Worm (Caenorhabditis elegans): ENCODE data around the gene F29G6.1.
A peak's percentile ranks its signal among the peaks of the same experiment; 100 is the strongest.

F29G6.1 gene

DNA sequence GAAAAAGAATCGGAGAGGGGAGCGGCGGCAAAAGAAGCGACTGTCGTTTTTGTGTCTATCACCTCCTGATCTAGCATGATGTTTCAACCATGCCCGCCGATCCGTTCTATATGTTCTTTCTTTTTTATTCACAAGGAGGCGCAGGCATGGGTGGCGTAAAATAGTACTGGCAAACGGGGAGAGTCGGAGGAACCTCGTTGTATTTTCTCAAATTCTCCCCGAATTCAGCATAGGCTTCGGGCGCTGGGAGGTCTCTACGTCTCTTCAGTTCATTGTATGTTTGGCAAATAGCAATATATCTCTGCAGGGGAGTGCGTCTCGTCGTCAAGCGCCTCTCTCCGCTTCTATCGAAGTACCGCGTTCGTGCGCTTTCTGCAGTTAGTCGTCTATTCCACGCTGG is 36.9 kb upstream of the F29G6.1 start, which contains the start of gene lin-14:
TSS of gene lin-14 (plus strand) at position 346 of the 400 bp plus-strand sequence.
- no peak for TF ChIP-seq dmd-8 (GFP tag; IDR thresholded peaks at IDR 0.05)
- TF ChIP-seq gei-8 (GFP tag; optimal IDR thresholded peaks at IDR 0.05) = no peak
- TF ChIP-seq ztf-11 (tag; optimal IDR thresholded peaks at IDR 0.05) = no peak
- TF ChIP-seq nhr-111 (GFP tag; optimal IDR thresholded peaks at IDR 0.05) = no peak
- TF ChIP-seq Y105C5A.15 (GFP tag; IDR thresholded peaks at IDR 0.05) = no peak
- no peak for TF ChIP-seq nhr-6 (tag; optimal IDR thresholded peaks at IDR 0.05)
- no peak for TF ChIP-seq F10B5.3 (tag; optimal IDR thresholded peaks at IDR 0.05)
- no peak for TF ChIP-seq tag-97 (GFP tag; IDR thresholded peaks at IDR 0.05)
- TF ChIP-seq skn-1 (tag; optimal IDR thresholded peaks at IDR 0.05) = no peak
- TF ChIP-seq mdt-29 (GFP tag; IDR thresholded peaks at IDR 0.05) = no peak
- no peak for TF ChIP-seq sdz-12 (GFP tag; optimal IDR thresholded peaks at IDR 0.05)
- TF ChIP-seq snpc-4 (tag; optimal IDR thresholded peaks at IDR 0.05) = no peak
- no peak for TF ChIP-seq lin-15B (tag; optimal IDR thresholded peaks at IDR 0.05)
- no peak for TF ChIP-seq F44E2.7 (GFP tag; IDR thresholded peaks at IDR 0.05)
- peak; percentile 64 for TF ChIP-seq pha-4 (GFP tag; IDR thresholded peaks at IDR 0.05)
- TF ChIP-seq pha-4 (tag; optimal IDR thresholded peaks at IDR 0.05) = peak; percentile 59
- TF ChIP-seq hmg-1.1 (GFP tag; IDR thresholded peaks at IDR 0.05) = peak; percentile 73
- TF ChIP-seq aha-1 (tag) = peak; percentile 91
- no peak for TF ChIP-seq zip-11 (GFP tag; IDR thresholded peaks at IDR 0.05)
- peak; percentile 44 for TF ChIP-seq mes-2 (tag; optimal IDR thresholded peaks at IDR 0.05; ENCODE audit: poor library complexity, severe bottlenecking)
- peak; percentile 79 for TF ChIP-seq nhr-28 (tag; optimal IDR thresholded peaks at IDR 0.05)
- TF ChIP-seq Y48G9A.11 (GFP tag; IDR thresholded peaks at IDR 0.05) = no peak
- TF ChIP-seq vab-7 (GFP tag; IDR thresholded peaks at IDR 0.05) = no peak
- peak; percentile 83 for TF ChIP-seq hlh-30 (tag; optimal IDR thresholded peaks at IDR 0.05; ENCODE audit: insufficient read depth)
- TF ChIP-seq daf-16 (GFP tag; optimal IDR thresholded peaks at IDR 0.05) = peak in 1 of 2 experiments; percentile 27
- TF ChIP-seq daf-16 (tag; optimal IDR thresholded peaks at IDR 0.05) = peak; percentile 13
- TF ChIP-seq lin-39 (tag; optimal IDR thresholded peaks at IDR 0.05) = no peak
- TF ChIP-seq ceh-32 (tag; optimal IDR thresholded peaks at IDR 0.05; ENCODE audit: poor library complexity) = no peak
- no peak for TF ChIP-seq unc-62 (GFP tag; optimal IDR thresholded peaks at IDR 0.05 in 1 of 2)
- TF ChIP-seq unc-62 (tag; optimal IDR thresholded peaks at IDR 0.05) = no peak
- TF ChIP-seq T20F7.1 (GFP tag; optimal IDR thresholded peaks at IDR 0.05) = no peak
- no peak for TF ChIP-seq nhr-10 (tag; optimal IDR thresholded peaks at IDR 0.05)
- TF ChIP-seq nhr-11 (tag; optimal IDR thresholded peaks at IDR 0.05) = peak; percentile 12
- no peak for TF ChIP-seq R02D3.7 (tag; optimal IDR thresholded peaks at IDR 0.05)
- TF ChIP-seq hlh-11 (tag; optimal IDR thresholded peaks at IDR 0.05) = peak; percentile 89
- TF ChIP-seq mxl-3 (GFP tag; optimal IDR thresholded peaks at IDR 0.05) = peak; percentile 91
- peak; percentile 47 to 69 for TF ChIP-seq mdl-1 (tag; optimal IDR thresholded peaks at IDR 0.05)
- no peak for TF ChIP-seq lir-3 (tag; optimal IDR thresholded peaks at IDR 0.05)
- TF ChIP-seq ceh-44 (GFP tag; IDR thresholded peaks at IDR 0.05) = no peak
- TF ChIP-seq zfp-2 (tag; optimal IDR thresholded peaks at IDR 0.05) = no peak
- no peak for TF ChIP-seq zfp-3 (GFP tag; conservative IDR thresholded peaks at IDR 0.05)
- TF ChIP-seq ceh-82 (tag; optimal IDR thresholded peaks at IDR 0.05) = no peak
- 0 out of 2 replicates have a peak, but pooled peaks have one; percentile 33 for TF ChIP-seq egl-43 (GFP tag; IDR thresholded peaks at IDR 0.05)
- TF ChIP-seq arid-1 (GFP tag; conservative IDR thresholded peaks at IDR 0.05) = no peak
- TF ChIP-seq set-16 (GFP tag; IDR thresholded peaks at IDR 0.05) = peak; percentile 40; the same call in 1 of the 2 replicates
- peak; percentile 76 for TF ChIP-seq dve-1 (tag; optimal IDR thresholded peaks at IDR 0.05; ENCODE audit: insufficient read depth)
- no peak for TF ChIP-seq nhr-237 (tag; optimal IDR thresholded peaks at IDR 0.05)
- TF ChIP-seq php-3 (GFP tag; IDR thresholded peaks at IDR 0.05) = no peak
- TF ChIP-seq zip-2 (tag; optimal IDR thresholded peaks at IDR 0.05) = no peak
- TF ChIP-seq hif-1 (tag; optimal IDR thresholded peaks at IDR 0.05) = peak in 1 of 2 experiments; percentile 29
- no peak for TF ChIP-seq ces-1 (GFP tag; optimal IDR thresholded peaks at IDR 0.05)
- no peak for TF ChIP-seq snpc-1.2 (GFP tag; IDR thresholded peaks at IDR 0.05)
- no peak for TF ChIP-seq dmd-9 (GFP tag; IDR thresholded peaks at IDR 0.05)

Data from whole organism, L4 larva.